Fruit fly (Drosophila melanogaster) whole organism, embryonic: ENCODE results near the gene CG5180.

Experiments
- Asciz ChIP-seq: fragments of 200-800 bp; sonication (Bioruptor generic); optimal IDR thresholded peaks from 2 replicates; lab custom pipeline; 2017; ENCODE audit warnings: missing biosample characterization, mild to moderate bottlenecking, missing genetic modification characterization, missing genetic modification reagents
- Atf-2 ChIP-seq: fragments of 200-800 bp; sonication (Bioruptor generic); optimal IDR thresholded peaks from 2 replicates; lab custom pipeline; 2016; ENCODE audit warnings: missing biosample characterization, missing genetic modification characterization
- BEAF-32 ChIP-seq: fragments of 200-800 bp; sonication (Bioruptor generic); optimal IDR thresholded peaks from 3 replicates; lab custom pipeline; 2017; ENCODE audit warnings: missing biosample characterization, missing genetic modification characterization, mild to moderate bottlenecking, moderate library complexity, missing genetic modification reagents
- CG1024 ChIP-seq: fragments of 200-800 bp; sonication (Bioruptor generic); IDR thresholded peaks from 2 replicates; pipeline ENCODE4 v1.3.6; 2022; ENCODE audit warnings: missing biosample characterization, missing genetic modification characterization
- CG10321 ChIP-seq: fragments of 200-800 bp; sonication (Bioruptor generic); IDR thresholded peaks from 2 replicates; pipeline ENCODE4 v1.3.6; 2022; ENCODE audit warnings: missing biosample characterization, missing genetic modification characterization
- CG10431 ChIP-seq: fragments of 200-800 bp; sonication (Bioruptor generic); optimal IDR thresholded peaks from 3 replicates; lab custom pipeline; 2018; ENCODE audit warnings: missing biosample characterization, mild to moderate bottlenecking, missing genetic modification characterization
- CG11456 ChIP-seq: fragments of 200-800 bp; sonication (Bioruptor generic); IDR thresholded peaks from 3 replicates; pipeline ENCODE4 v1.3.6; 2022; ENCODE audit warnings: missing biosample characterization, missing genetic modification characterization
- CG11696 ChIP-seq: fragments of 200-800 bp; sonication (Bioruptor generic); IDR thresholded peaks from 2 replicates; pipeline ENCODE4 v1.3.6; 2022; ENCODE audit warnings: missing biosample characterization, missing genetic modification characterization
- CG12391 ChIP-seq: fragments of 200-800 bp; sonication (Bioruptor generic); optimal IDR thresholded peaks from 3 replicates; lab custom pipeline; 2018; ENCODE audit warnings: missing biosample characterization, mild to moderate bottlenecking, missing genetic modification characterization, moderate library complexity
- CG13287 ChIP-seq: fragments of 200-800 bp; sonication (Bioruptor generic); IDR thresholded peaks from 2 replicates; pipeline ENCODE4 v1.3.6; 2022; ENCODE audit warnings: missing biosample characterization, missing genetic modification characterization; ENCODE audit not compliant: partially characterized antibody
- CG13424 ChIP-seq: fragments of 200-800 bp; sonication (Bioruptor generic); optimal IDR thresholded peaks from 2 replicates; lab custom pipeline; 2019; ENCODE audit warnings: missing biosample characterization, mild to moderate bottlenecking, missing genetic modification characterization, moderate library complexity
- CG13894 ChIP-seq: fragments of 200-800 bp; sonication (Bioruptor generic); optimal IDR thresholded peaks from 3 replicates; lab custom pipeline; 2018; ENCODE audit warnings: missing biosample characterization, mild to moderate bottlenecking, missing genetic modification characterization, moderate library complexity
- CG14710 ChIP-seq: fragments of 200-800 bp; sonication (Bioruptor generic); optimal IDR thresholded peaks from 3 replicates; lab custom pipeline; 2019; ENCODE audit warnings: missing biosample characterization, mild to moderate bottlenecking, missing genetic modification characterization, moderate library complexity
- CG16813 ChIP-seq: fragments of 200-800 bp; sonication (Bioruptor generic); IDR thresholded peaks from 3 replicates; pipeline ENCODE4 v1.3.6; 2022; ENCODE audit warnings: missing biosample characterization, missing genetic modification characterization; ENCODE audit not compliant: partially characterized antibody
- CG18476 ChIP-seq: fragments of 200-800 bp; sonication (Bioruptor generic); optimal IDR thresholded peaks from 2 replicates; lab custom pipeline; 2016; ENCODE audit warnings: missing biosample characterization, mild to moderate bottlenecking, missing genetic modification characterization
- CG2116 ChIP-seq: fragments of 200-800 bp; sonication (Bioruptor generic); optimal IDR thresholded peaks from 3 replicates; lab custom pipeline; 2018; ENCODE audit warnings: missing biosample characterization, mild to moderate bottlenecking, missing genetic modification characterization
- CG4328 ChIP-seq: fragments of 200-800 bp; sonication (Bioruptor generic); optimal IDR thresholded peaks from 3 replicates; lab custom pipeline; 2017; ENCODE audit warnings: missing biosample characterization, missing genetic modification reagents, missing genetic modification characterization
- CG4730 ChIP-seq: fragments of 200-800 bp; sonication (Bioruptor generic); IDR thresholded peaks from 2 replicates; pipeline ENCODE4 v1.3.6; 2022; ENCODE audit warnings: missing biosample characterization, missing genetic modification characterization
- CG7271 ChIP-seq: fragments of 200-800 bp; sonication (Bioruptor generic); optimal IDR thresholded peaks from 2 replicates; lab custom pipeline; 2018; ENCODE audit warnings: missing biosample characterization, mild to moderate bottlenecking, missing genetic modification characterization, moderate library complexity
- CG7786 ChIP-seq: fragments of 200-800 bp; sonication (Bioruptor generic); optimal IDR thresholded peaks from 2 replicates; lab custom pipeline; 2016; ENCODE audit warnings: missing biosample characterization, missing genetic modification characterization
- CG8944 ChIP-seq: fragments of 200-800 bp; sonication (Bioruptor generic); optimal IDR thresholded peaks from 3 replicates; lab custom pipeline; 2016; ENCODE audit warnings: missing biosample characterization, missing genetic modification characterization
- CG9797 ChIP-seq: fragments of 200-800 bp; sonication (Bioruptor generic); optimal IDR thresholded peaks from 3 replicates; lab custom pipeline; 2018; ENCODE audit warnings: missing biosample characterization, mild to moderate bottlenecking, missing genetic modification characterization
- Dref ChIP-seq: fragments of 200-800 bp; sonication (Bioruptor generic); IDR thresholded peaks from 2 replicates; pipeline ENCODE4 v1.3.6; 2022; ENCODE audit warnings: missing biosample characterization, missing genetic modification characterization
- Ets97D ChIP-seq: fragments of 200-800 bp; sonication (Bioruptor generic); optimal IDR thresholded peaks from 3 replicates; lab custom pipeline; 2016; ENCODE audit warnings: missing biosample characterization, missing genetic modification characterization
- Fer2 ChIP-seq: fragments of 200-800 bp; sonication (Bioruptor generic); optimal IDR thresholded peaks from 2 replicates; lab custom pipeline; 2018; ENCODE audit warnings: missing biosample characterization, mild to moderate bottlenecking, missing genetic modification characterization, moderate library complexity
- H15 ChIP-seq: fragments of 200-800 bp; sonication (Bioruptor generic); IDR thresholded peaks from 3 replicates; pipeline ENCODE4 v1.3.6; 2022; ENCODE audit warnings: missing biosample characterization, missing genetic modification characterization
- HLH54F ChIP-seq: fragments of 200-800 bp; sonication (Bioruptor generic); optimal IDR thresholded peaks from 3 replicates; lab custom pipeline; 2016; ENCODE audit warnings: missing biosample characterization, missing genetic modification characterization
- Lpt ChIP-seq: fragments of >200 bp; optimal IDR thresholded peaks from 2 replicates; lab custom pipeline; 2018; ENCODE audit warnings: missing biosample characterization, missing genetic modification characterization
- NK7.1 ChIP-seq: fragments of 200-800 bp; sonication (Bioruptor generic); optimal IDR thresholded peaks from 3 replicates; lab custom pipeline; 2016; ENCODE audit warnings: missing biosample characterization, missing genetic modification characterization
- ac ChIP-seq: fragments of 200-800 bp; sonication (Bioruptor generic); optimal IDR thresholded peaks from 3 replicates; lab custom pipeline; 2017; ENCODE audit warnings: missing biosample characterization, mild to moderate bottlenecking, missing genetic modification characterization
- ato ChIP-seq: fragments of 200-800 bp; sonication (Bioruptor generic); IDR thresholded peaks from 2 replicates; pipeline ENCODE4 v1.3.6; 2022; ENCODE audit warnings: missing biosample characterization, missing genetic modification characterization; ENCODE audit not compliant: partially characterized antibody
- bbx ChIP-seq: fragments of 200-800 bp; sonication (Bioruptor generic); IDR thresholded peaks from 2 replicates; pipeline ENCODE4 v1.3.6; 2022; ENCODE audit warnings: missing biosample characterization, missing genetic modification characterization; ENCODE audit not compliant: partially characterized antibody
- corto ChIP-seq: fragments of 200-800 bp; sonication (Bioruptor generic); optimal IDR thresholded peaks from 2 replicates; lab custom pipeline; 2016; ENCODE audit warnings: missing biosample characterization, mild to moderate bottlenecking, missing genetic modification characterization, moderate library complexity
- dm ChIP-seq: fragments of 200-800 bp; sonication (Bioruptor generic); optimal IDR thresholded peaks from 3 replicates; lab custom pipeline; 2016; ENCODE audit warnings: missing biosample characterization, missing genetic modification characterization
- dmrt99B ChIP-seq: fragments of 200-800 bp; sonication (Bioruptor generic); optimal IDR thresholded peaks from 2 replicates; lab custom pipeline; 2018; ENCODE audit warnings: missing biosample characterization, mild to moderate bottlenecking, missing genetic modification characterization, moderate library complexity
- gfzf ChIP-seq: fragments of 200-800 bp; sonication (Bioruptor generic); optimal IDR thresholded peaks from 2 replicates; lab custom pipeline; 2016; ENCODE audit warnings: missing biosample characterization, mild to moderate bottlenecking, missing genetic modification characterization, moderate library complexity
- klu ChIP-seq: fragments of 200-800 bp; sonication (Bioruptor generic); IDR thresholded peaks from 2 replicates; pipeline ENCODE4 v1.3.6; 2022; ENCODE audit warnings: missing biosample characterization, missing genetic modification characterization
- nmo ChIP-seq: fragments of 200-800 bp; sonication (Bioruptor generic); optimal IDR thresholded peaks from 2 replicates; lab custom pipeline; 2018; ENCODE audit warnings: missing biosample characterization, mild to moderate bottlenecking, missing genetic modification characterization, moderate library complexity
- oc ChIP-seq: fragments of 200-800 bp; sonication (Bioruptor generic); optimal IDR thresholded peaks from 2 replicates; lab custom pipeline; 2018; ENCODE audit warnings: missing biosample characterization, mild to moderate bottlenecking, missing genetic modification characterization, moderate library complexity
- org-1 ChIP-seq: fragments of 200-800 bp; sonication (Bioruptor generic); optimal IDR thresholded peaks from 2 replicates; lab custom pipeline; 2017; ENCODE audit warnings: missing biosample characterization, missing genetic modification characterization
- pita ChIP-seq: fragments of 200-800 bp; sonication (Bioruptor generic); optimal IDR thresholded peaks from 2 replicates; lab custom pipeline; 2017; ENCODE audit warnings: missing biosample characterization, mild to moderate bottlenecking, missing genetic modification characterization
- row ChIP-seq: fragments of 200-800 bp; sonication (Bioruptor generic); IDR thresholded peaks from 3 replicates; pipeline ENCODE4 v1.3.6; 2022; ENCODE audit warnings: missing biosample characterization, missing genetic modification characterization
- scrt ChIP-seq: fragments of 200-800 bp; sonication (Bioruptor generic); optimal IDR thresholded peaks from 2 replicates; lab custom pipeline; 2018; ENCODE audit warnings: missing biosample characterization, mild to moderate bottlenecking, missing genetic modification characterization, moderate library complexity
- sens ChIP-seq: fragments of 200-800 bp; sonication (Bioruptor generic); peaks from one replicate; lab custom pipeline; 2016; ENCODE audit warnings: missing biosample characterization, missing genetic modification characterization
- sens-2 ChIP-seq: fragments of 200-800 bp; sonication (Bioruptor generic); IDR thresholded peaks from 2 replicates; pipeline ENCODE4 v1.3.6; 2022; ENCODE audit warnings: missing biosample characterization, missing genetic modification characterization
- seq ChIP-seq: fragments of 200-800 bp; sonication (Bioruptor generic); IDR thresholded peaks from 2 replicates; pipeline ENCODE4 v1.3.6; 2022; ENCODE audit warnings: missing biosample characterization, missing genetic modification characterization
- tio ChIP-seq: fragments of 200-800 bp; sonication (Bioruptor generic); optimal IDR thresholded peaks from 2 replicates; lab custom pipeline; 2017; ENCODE audit warnings: missing biosample characterization, missing genetic modification characterization, inconsistent platforms
- tx ChIP-seq: fragments of 200-800 bp; sonication (Bioruptor generic); optimal IDR thresholded peaks from 2 replicates; lab custom pipeline; 2016; ENCODE audit warnings: missing biosample characterization, missing genetic modification characterization
- wdn ChIP-seq: fragments of 200-800 bp; sonication (Bioruptor generic); IDR thresholded peaks from 2 replicates; pipeline ENCODE4 v1.3.6; 2022; ENCODE audit warnings: missing biosample characterization, missing genetic modification characterization
- wek ChIP-seq: fragments of 200-800 bp; sonication (Bioruptor generic); optimal IDR thresholded peaks from 3 replicates; lab custom pipeline; 2018; ENCODE audit warnings: missing biosample characterization, mild to moderate bottlenecking, missing genetic modification characterization, moderate library complexity

Gene CG5180

DNA sequence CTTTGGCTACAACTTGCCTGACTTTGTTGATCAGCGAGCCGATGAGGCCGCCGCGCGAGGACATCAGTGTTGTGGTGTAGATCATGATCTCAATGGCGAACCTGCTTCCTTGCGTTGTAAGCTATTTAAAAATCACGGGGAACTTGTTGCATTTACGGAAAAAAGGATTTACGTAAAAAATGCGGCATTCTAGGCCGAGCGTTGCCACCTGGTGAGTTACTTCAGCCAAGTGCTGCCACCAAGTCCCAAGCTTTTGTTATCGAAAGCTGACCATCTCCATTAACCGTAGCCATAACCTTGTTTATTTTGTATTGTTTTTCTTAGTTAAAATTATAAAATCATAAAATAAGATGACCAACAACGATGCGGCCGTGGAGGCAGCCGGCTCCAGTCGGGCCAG is 19.1 kb downstream of the CG5180 start, which contains the start of the genes TFAM and CG5412 (continued):
- TF ChIP-seq CG11456 (GFP tag; lab: Robert Waterston, UW), result no peak
- peak; percentile 58 for TF ChIP-seq CG13287 (GFP tag; lab: Robert Waterston, UW)
- TF ChIP-seq wdn (GFP tag; lab: Robert Waterston, UW), result no peak
- TF ChIP-seq dm (GFP tag; lab: Kevin White, UChicago), result peak; percentile 24
- no peak for TF ChIP-seq row (GFP tag; lab: Robert Waterston, UW)
- TF ChIP-seq CG16813 (GFP tag; lab: Robert Waterston, UW), result peak; percentile 55; the same call in 2 of the 3 replicates
- no peak for TF ChIP-seq CG1024 (GFP tag; lab: Robert Waterston, UW)
- no peak for TF ChIP-seq ac
- peak; percentile 83 for TF ChIP-seq sens (GFP tag; lab: Kevin White, UChicago)
- TF ChIP-seq BEAF-32 (GFP tag; lab: Kevin White, UChicago), result peak; percentile 42
- peak; percentile 21 for TF ChIP-seq CG14710 (tag; lab: Kevin White, UChicago)
- no peak for TF ChIP-seq CG18476 (GFP tag; lab: Kevin White, UChicago)
- TF ChIP-seq bbx, result peak; percentile 61; the same call in 1 of the 2 replicates
- TF ChIP-seq Lpt (GFP tag; lab: Kevin White, UChicago), result no peak
- TF ChIP-seq Dref, result peak; percentile 75
- TF ChIP-seq scrt (GFP tag; lab: Kevin White, UChicago), result peak; percentile 85
- TF ChIP-seq CG9797 (GFP tag; lab: Kevin White, UChicago), result peak; percentile 32
- TF ChIP-seq CG7786 (GFP tag; lab: Kevin White, UChicago), result no peak
- peak; percentile 14 for TF ChIP-seq nmo (GFP tag; lab: Kevin White, UChicago)
- TF ChIP-seq, all 482 proteins: peak for 43

DNA sequence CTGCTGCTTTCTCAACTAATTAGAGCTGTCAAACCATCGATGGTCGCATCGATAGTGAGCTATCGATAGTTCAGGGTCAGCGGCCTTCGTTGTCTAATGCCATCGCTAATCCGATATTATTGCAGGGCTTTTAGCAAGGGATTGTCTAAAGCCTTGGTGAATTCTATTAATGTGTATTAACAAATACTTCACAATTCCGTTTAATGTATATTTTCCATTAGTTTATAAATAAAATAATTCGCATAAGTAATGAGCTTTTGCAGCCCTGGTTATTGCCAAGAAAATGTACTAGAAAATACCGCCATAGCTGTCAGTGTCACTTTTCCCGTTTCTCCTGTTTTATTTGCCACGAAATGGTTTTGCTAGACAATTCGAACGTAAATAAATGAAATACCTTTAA is 22.1 kb downstream of the CG5180 start, which contains the start of the genes EloB and Srp14:
Gene EloB (minus strand): TSS at position 35 of the 400 bp plus-strand sequence.
Gene Srp14 (plus strand): TSS at position 300 of the 400 bp plus-strand sequence.
- TF ChIP-seq klu (peak; percentile 58; the same call in 1 of the 2 replicates), CG13894 (tag; lab: Kevin White, UChicago) (no peak), Atf-2 (peak; percentile 47), CG1024 (GFP tag; lab: Robert Waterston, UW) (peak; percentile 75), CG11696 (GFP tag; lab: Robert Waterston, UW) (no peak), CG4730 (GFP tag; lab: Robert Waterston, UW) (peak; percentile 48; the same call in 1 of the 2 replicates), pita (GFP tag; lab: Kevin White, UChicago) (no peak), CG13424 (tag; lab: Kevin White, UChicago) (peak; percentile 88), HLH54F (GFP tag; lab: Kevin White, UChicago) (peak; percentile 80), corto (no peak), Asciz (GFP tag; lab: Kevin White, UChicago) (no peak), CG10431 (GFP tag; lab: Kevin White, UChicago) (no peak), H15 (GFP tag; lab: Robert Waterston, UW) (peak; percentile 72), org-1 (peak; percentile 1), gfzf (GFP tag; lab: Kevin White, UChicago) (peak; percentile 78), CG12391 (tag; lab: Kevin White, UChicago) (peak; percentile 92), NK7.1 (GFP tag; lab: Kevin White, UChicago) (peak; percentile 24), ato (GFP tag; lab: Robert Waterston, UW) (peak; percentile 87), CG7271 (tag; lab: Kevin White, UChicago) (no peak), CG10321 (GFP tag; lab: Robert Waterston, UW) (no peak), CG2116 (peak; percentile 85), Fer2 (tag; lab: Kevin White, UChicago) (peak; percentile 84), dmrt99B (no peak), CG4328 (GFP tag; lab: Kevin White, UChicago) (peak; percentile 65), sens-2 (no peak), tx (GFP tag; lab: Kevin White, UChicago) (peak; percentile 76), oc (no peak), CG8944 (GFP tag; lab: Kevin White, UChicago) (peak; percentile 57), Ets97D (GFP tag; lab: Kevin White, UChicago) (peak; percentile 91), seq (GFP tag; lab: Robert Waterston, UW) (peak; percentile 74), wek (GFP tag; lab: Kevin White, UChicago) (peak; percentile 28), tio (GFP tag; lab: Kevin White, UChicago) (no peak)
